Fruit fly (Drosophila melanogaster) whole organism, embryonic: Measurements from ENCODE around the gene fit.

ENCODE experiments used
- CG10462 ChIP-seq: fragments of 200-800 bp; sonication (Bioruptor generic); optimal IDR thresholded peaks from 2 replicates; lab custom pipeline; 2016; ENCODE audit warnings: missing biosample characterization, missing genetic modification characterization
- CG10543 ChIP-seq: fragments of 200-800 bp; sonication (Bioruptor generic); optimal IDR thresholded peaks from 3 replicates; lab custom pipeline; 2017; ENCODE audit warnings: missing biosample characterization, mild to moderate bottlenecking, missing genetic modification characterization, moderate library complexity
- CG10979 ChIP-seq: fragments of 200-800 bp; sonication (Bioruptor generic); optimal IDR thresholded peaks from 2 replicates; lab custom pipeline; 2018; ENCODE audit warnings: missing biosample characterization, mild to moderate bottlenecking, missing genetic modification characterization, moderate library complexity
- CG11085 ChIP-seq: fragments of 200-800 bp; sonication (Bioruptor generic); IDR thresholded peaks from 2 replicates; pipeline ENCODE4 v1.3.6; 2022; ENCODE audit warnings: missing biosample characterization, missing genetic modification characterization
- CG11504 ChIP-seq: fragments of 200-800 bp; sonication (Bioruptor generic); optimal IDR thresholded peaks from 3 replicates; lab custom pipeline; 2019; ENCODE audit warnings: missing biosample characterization, mild to moderate bottlenecking, missing genetic modification characterization, moderate library complexity
- CG12391 ChIP-seq: fragments of 200-800 bp; sonication (Bioruptor generic); optimal IDR thresholded peaks from 3 replicates; lab custom pipeline; 2018; ENCODE audit warnings: missing biosample characterization, mild to moderate bottlenecking, missing genetic modification characterization, moderate library complexity
- CG16813 ChIP-seq: fragments of 200-800 bp; sonication (Bioruptor generic); IDR thresholded peaks from 3 replicates; pipeline ENCODE4 v1.3.6; 2022; ENCODE audit warnings: missing biosample characterization, missing genetic modification characterization; ENCODE audit not compliant: partially characterized antibody
- CG17361 ChIP-seq: fragments of 200-800 bp; sonication (Bioruptor generic); IDR thresholded peaks from 3 replicates; pipeline ENCODE4 v1.3.6; 2022; ENCODE audit warnings: missing biosample characterization, missing genetic modification characterization
- CG31224 ChIP-seq: fragments of 200-800 bp; sonication (Bioruptor generic); IDR thresholded peaks from 2 replicates; pipeline ENCODE4 v1.3.6; 2022; ENCODE audit warnings: missing biosample characterization, missing genetic modification characterization
- CG32772 ChIP-seq: fragments of 200-800 bp; sonication (Bioruptor generic); IDR thresholded peaks from 2 replicates; pipeline ENCODE4 v1.3.6; 2022; ENCODE audit warnings: missing biosample characterization, missing genetic modification characterization
- CG4617 ChIP-seq: fragments of 200-800 bp; sonication (Bioruptor generic); optimal IDR thresholded peaks from 3 replicates; lab custom pipeline; 2016; ENCODE audit warnings: missing biosample characterization, missing genetic modification characterization, borderline replicate concordance
- CG6175 ChIP-seq: fragments of 200-800 bp; sonication (Bioruptor generic); IDR thresholded peaks from 3 replicates; pipeline ENCODE4 v1.3.6; 2022; ENCODE audit warnings: missing biosample characterization, missing genetic modification characterization
- CG7786 ChIP-seq: fragments of 200-800 bp; sonication (Bioruptor generic); optimal IDR thresholded peaks from 2 replicates; lab custom pipeline; 2016; ENCODE audit warnings: missing biosample characterization, missing genetic modification characterization
- CG7839 ChIP-seq: fragments of 200-800 bp; sonication (Bioruptor generic); optimal IDR thresholded peaks from 3 replicates; lab custom pipeline; 2018; ENCODE audit warnings: missing biosample characterization, mild to moderate bottlenecking, missing genetic modification characterization, moderate library complexity
- CG8944 ChIP-seq: fragments of 200-800 bp; sonication (Bioruptor generic); optimal IDR thresholded peaks from 3 replicates; lab custom pipeline; 2016; ENCODE audit warnings: missing biosample characterization, missing genetic modification characterization
- HmgD ChIP-seq: fragments of 200-800 bp; sonication (Bioruptor generic); optimal IDR thresholded peaks from 3 replicates; lab custom pipeline; 2016; ENCODE audit warnings: missing biosample characterization, missing genetic modification characterization
- Hr78 ChIP-seq, 2 experiments: fragments of 200-800 bp in 1 of 2; fragments of >200 bp in 1 of 2; sonication (Bioruptor generic) in 1 of 2; optimal IDR thresholded peaks; 2 replicates each; lab custom pipeline; 2017 to 2019; ENCODE audit warnings: missing biosample characterization in 2 of 2, missing genetic modification characterization in 2 of 2, mild to moderate bottlenecking in 1 of 2, moderate library complexity in 1 of 2
- Hsf ChIP-seq: fragments of 200-800 bp; sonication (Bioruptor generic); optimal IDR thresholded peaks from 3 replicates; lab custom pipeline; 2016; ENCODE audit warnings: missing biosample characterization, missing genetic modification characterization
- Med ChIP-seq: fragments of 200-800 bp; sonication (Bioruptor generic); peaks from one replicate; lab custom pipeline; 2016; ENCODE audit warnings: missing biosample characterization, missing genetic modification characterization, mild to moderate bottlenecking, inconsistent platforms, moderate library complexity
- NC2α ChIP-seq: fragments of 200-800 bp; sonication (Bioruptor generic); optimal IDR thresholded peaks from 2 replicates; lab custom pipeline; 2016; ENCODE audit warnings: missing biosample characterization, missing genetic modification characterization
- NFAT ChIP-seq: fragments of 200-800 bp; sonication (Bioruptor generic); IDR thresholded peaks from 2 replicates; pipeline ENCODE4 v1.3.6; 2022; ENCODE audit warnings: missing biosample characterization, missing genetic modification characterization
- Oaz ChIP-seq: fragments of 200-800 bp; sonication (Bioruptor generic); IDR thresholded peaks from 2 replicates; pipeline ENCODE4 v1.3.6; 2022; ENCODE audit warnings: missing biosample characterization, missing genetic modification characterization
- Oli ChIP-seq: fragments of 200-800 bp; sonication (Bioruptor generic); optimal IDR thresholded peaks from 2 replicates; lab custom pipeline; 2018; ENCODE audit warnings: missing biosample characterization, mild to moderate bottlenecking, missing genetic modification characterization, moderate library complexity
- Pdp1 ChIP-seq, 2 experiments: fragments of 200-800 bp; sonication (Bioruptor generic); optimal IDR thresholded peaks; 3 replicates each; lab custom pipeline; 2016; ENCODE audit warnings: missing biosample characterization in 2 of 2, missing genetic modification characterization in 2 of 2, mild to moderate bottlenecking in 1 of 2, moderate library complexity in 1 of 2
- Scr ChIP-seq: fragments of 200-800 bp; sonication (Bioruptor generic); IDR thresholded peaks from 2 replicates; pipeline ENCODE4 v1.3.6; 2022; ENCODE audit warnings: missing biosample characterization, missing genetic modification characterization; ENCODE audit not compliant: partially characterized antibody
- Six4 ChIP-seq: fragments of 200-800 bp; sonication (Bioruptor generic); optimal IDR thresholded peaks from 2 replicates; lab custom pipeline; 2016; ENCODE audit warnings: missing biosample characterization, missing genetic modification characterization
- ac ChIP-seq: fragments of 200-800 bp; sonication (Bioruptor generic); optimal IDR thresholded peaks from 3 replicates; lab custom pipeline; 2017; ENCODE audit warnings: missing biosample characterization, mild to moderate bottlenecking, missing genetic modification characterization
- ap ChIP-seq: fragments of 200-800 bp; sonication (Bioruptor generic); IDR thresholded peaks from 2 replicates; pipeline ENCODE4 v1.3.6; 2022; ENCODE audit warnings: missing biosample characterization, missing genetic modification characterization
- ase ChIP-seq: fragments of 200-800 bp; sonication (Bioruptor generic); IDR thresholded peaks from 3 replicates; pipeline ENCODE4 v1.3.6; 2022; ENCODE audit warnings: missing biosample characterization, missing genetic modification characterization
- bcd ChIP-seq: fragments of 200-800 bp; sonication (Bioruptor generic); optimal IDR thresholded peaks from 2 replicates; lab custom pipeline; 2017; ENCODE audit warnings: missing biosample characterization, mild to moderate bottlenecking, missing genetic modification characterization
- emc ChIP-seq: fragments of 200-800 bp; sonication (Bioruptor generic); optimal IDR thresholded peaks from 2 replicates; lab custom pipeline; 2016; ENCODE audit warnings: missing biosample characterization, missing genetic modification characterization
- fu2 ChIP-seq: fragments of 200-800 bp; sonication (Bioruptor generic); optimal IDR thresholded peaks from 2 replicates; lab custom pipeline; 2016; ENCODE audit warnings: missing biosample characterization, missing genetic modification characterization
- h ChIP-seq: fragments of >200 bp; optimal IDR thresholded peaks from 2 replicates; lab custom pipeline; 2017
- ham ChIP-seq: fragments of 200-800 bp; sonication (Bioruptor generic); IDR thresholded peaks from 2 replicates; pipeline ENCODE4 v1.3.6; 2022; ENCODE audit warnings: missing biosample characterization, missing genetic modification characterization
- her ChIP-seq: fragments of 200-800 bp; sonication (Bioruptor generic); optimal IDR thresholded peaks from 2 replicates; lab custom pipeline; 2016; ENCODE audit warnings: missing biosample characterization, missing genetic modification characterization
- ind ChIP-seq: fragments of 200-800 bp; sonication (Bioruptor generic); optimal IDR thresholded peaks from 3 replicates; lab custom pipeline; 2016; ENCODE audit warnings: missing biosample characterization, missing genetic modification characterization
- jing ChIP-seq: fragments of 200-800 bp; sonication (Bioruptor generic); optimal IDR thresholded peaks from 2 replicates; lab custom pipeline; 2018; ENCODE audit warnings: missing biosample characterization, mild to moderate bottlenecking, missing genetic modification characterization
- kay ChIP-seq: fragments of 200-800 bp; sonication (Bioruptor generic); optimal IDR thresholded peaks from 2 replicates; lab custom pipeline; 2016; ENCODE audit warnings: missing biosample characterization, missing genetic modification characterization
- luna ChIP-seq: fragments of 200-800 bp; sonication (Bioruptor generic); optimal IDR thresholded peaks from 2 replicates; lab custom pipeline; 2016; ENCODE audit warnings: missing biosample characterization, missing genetic modification characterization
- mirr ChIP-seq: fragments of 200-800 bp; sonication (Bioruptor generic); optimal IDR thresholded peaks from 3 replicates; lab custom pipeline; 2018; ENCODE audit warnings: missing biosample characterization, mild to moderate bottlenecking, missing genetic modification characterization
- ranshi ChIP-seq: fragments of 200-800 bp; sonication (Bioruptor generic); IDR thresholded peaks from 2 replicates; pipeline ENCODE4 v1.3.6; 2022; ENCODE audit warnings: missing biosample characterization, missing genetic modification characterization
- sens-2 ChIP-seq: fragments of 200-800 bp; sonication (Bioruptor generic); IDR thresholded peaks from 2 replicates; pipeline ENCODE4 v1.3.6; 2022; ENCODE audit warnings: missing biosample characterization, missing genetic modification characterization
- sisA ChIP-seq: fragments of 200-800 bp; sonication (Bioruptor generic); IDR thresholded peaks from 2 replicates; pipeline ENCODE4 v1.3.6; 2022; ENCODE audit warnings: missing biosample characterization, missing genetic modification characterization
- sob ChIP-seq: fragments of 200-800 bp; sonication (Bioruptor generic); IDR thresholded peaks from 2 replicates; pipeline ENCODE4 v1.3.6; 2022; ENCODE audit warnings: missing biosample characterization, missing genetic modification characterization
- wor ChIP-seq: fragments of 200-800 bp; sonication (Bioruptor generic); IDR thresholded peaks from 2 replicates; pipeline ENCODE4 v1.3.6; 2022; ENCODE audit warnings: missing biosample characterization, missing genetic modification characterization
- zfh1 ChIP-seq: fragments of 200-800 bp; sonication (Bioruptor generic); IDR thresholded peaks from 3 replicates; pipeline ENCODE4 v1.3.6; 2022; ENCODE audit warnings: missing biosample characterization, missing genetic modification characterization

The fit gene

DNA sequence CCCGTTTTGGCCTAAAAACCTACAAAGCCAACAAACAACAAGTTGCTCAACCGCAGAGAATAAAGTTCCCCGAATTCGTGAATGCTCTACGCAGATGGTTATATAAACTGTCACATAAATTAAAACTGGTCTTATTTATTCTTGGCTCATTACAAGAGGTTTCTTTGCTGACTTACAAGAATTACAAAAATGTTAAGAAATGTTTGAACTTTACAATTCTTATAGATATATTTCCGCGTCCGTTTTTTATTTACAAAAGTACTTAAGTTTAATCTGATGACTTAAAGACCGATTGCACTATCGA lies 48.1 kb downstream of the fit start (continued):
- TF ChIP-seq Med (GFP tag; lab: Kevin White, UChicago) (no peak), h (no peak), NC2α (no peak), CG10979 (tag; lab: Kevin White, UChicago) (no peak), sob (GFP tag; lab: Robert Waterston, UW) (no peak), CG6175 (no peak), CG11085 (GFP tag; lab: Robert Waterston, UW) (no peak), Oaz (GFP tag; lab: Robert Waterston, UW) (no peak), CG16813 (no peak), ase (GFP tag; lab: Robert Waterston, UW) (no peak), CG17361 (GFP tag; lab: Robert Waterston, UW) (0 out of 3 replicates have a peak, but pooled peaks have one; percentile 19), CG10462 (no peak), CG7786 (GFP tag; lab: Kevin White, UChicago) (no peak), NFAT (GFP tag; lab: Robert Waterston, UW) (peak; percentile 24; the same call in 1 of the 2 replicates), CG8944 (no peak), sens-2 (GFP tag; lab: Robert Waterston, UW) (no peak), ranshi (GFP tag; lab: Robert Waterston, UW) (no peak), wor (no peak), CG12391 (peak; percentile 6), ind (GFP tag; lab: Kevin White, UChicago) (no peak), mirr (GFP tag; lab: Kevin White, UChicago) (no peak), CG7839 (tag; lab: Kevin White, UChicago) (peak; percentile 2), CG4617 (GFP tag; lab: Kevin White, UChicago) (no peak), fu2 (GFP tag; lab: Kevin White, UChicago) (no peak), bcd (GFP tag; lab: Kevin White, UChicago) (no peak), CG11504 (tag; lab: Kevin White, UChicago) (peak; percentile 14), CG32772 (GFP tag; lab: Robert Waterston, UW) (no peak; the same call in 1 of the 2 replicates), sisA (GFP tag; lab: Robert Waterston, UW) (no peak), Oli (no peak), Pdp1 (GFP tag; optimal IDR thresholded peaks at IDR 0.05; lab: Kevin White, UChicago) (peak in 1 of 2 experiments; percentile 75), HmgD (GFP tag; lab: Kevin White, UChicago) (no peak), emc (GFP tag; lab: Kevin White, UChicago) (no peak), kay (no peak), ac (GFP tag; lab: Kevin White, UChicago) (no peak), Hr78 (GFP tag; optimal IDR thresholded peaks at IDR 0.05; lab: Kevin White, UChicago) (no peak), ham (GFP tag; lab: Robert Waterston, UW) (no peak), Hsf (GFP tag; lab: Kevin White, UChicago) (no peak), zfh1 (GFP tag; lab: Robert Waterston, UW) (0 out of 3 replicates have a peak, but pooled peaks have one; percentile 15), her (GFP tag; lab: Kevin White, UChicago) (no peak), luna (GFP tag; lab: Kevin White, UChicago) (no peak), CG31224 (GFP tag; lab: Robert Waterston, UW) (no peak), Scr (no peak), jing (GFP tag; lab: Kevin White, UChicago) (no peak), Six4 (GFP tag; lab: Kevin White, UChicago) (no peak), CG10543 (GFP tag; lab: Kevin White, UChicago) (no peak), ap (GFP tag; lab: Robert Waterston, UW) (no peak)
